Fruit fly (Drosophila melanogaster): Measurements from ENCODE around the gene Atg4b.
A peak's percentile ranks its signal among the peaks of the same experiment; 100 is the strongest.

Gene Atg4b

DNA sequence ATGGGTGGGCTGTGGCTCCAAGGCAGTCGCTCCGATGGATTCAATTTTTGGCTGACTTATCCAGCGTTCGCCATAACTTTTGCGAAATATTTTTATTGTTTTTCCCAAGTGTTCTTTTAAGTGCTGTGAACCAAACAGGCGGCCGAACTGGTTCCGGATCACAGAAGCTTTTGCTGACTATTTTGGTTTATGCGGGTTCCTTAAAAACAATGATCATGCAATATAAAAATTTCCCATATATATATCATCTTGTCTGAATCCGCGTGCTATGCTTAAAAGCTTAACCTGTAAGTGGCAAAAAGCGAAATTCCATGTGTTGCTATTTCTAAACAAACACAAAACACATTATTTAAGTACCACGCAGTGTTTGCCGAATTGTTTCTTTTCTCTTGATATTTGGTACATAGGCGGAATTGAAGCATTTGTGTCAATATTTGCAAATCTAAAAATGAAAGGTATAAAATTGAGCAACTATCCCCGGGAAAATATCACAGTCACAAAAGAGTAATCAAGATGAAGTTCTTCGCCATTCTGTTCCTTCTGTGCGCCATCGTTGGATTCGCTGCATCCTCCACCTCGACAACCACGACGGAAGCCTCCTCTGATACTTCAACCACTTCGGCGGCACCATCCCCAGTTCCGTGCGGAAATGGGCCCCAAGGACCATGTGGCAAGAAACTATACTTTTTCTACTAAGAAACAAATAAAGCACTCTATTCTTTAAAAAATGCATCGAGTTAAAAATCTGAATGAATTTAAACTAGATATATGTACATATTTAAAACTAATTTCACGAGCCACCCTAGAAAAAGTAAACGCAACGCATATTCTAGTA, 36.6 kb downstream of the Atg4b start, which contains the start of the genes CG6276 and CG44040:
CG6276 (minus strand) TSS at position 158 of the 835 bp plus-strand sequence.
CG44040 (plus strand) TSS at position 467 of the 835 bp plus-strand sequence.
- peak; percentile 4 for TF ChIP-seq CG17801 (GFP tag; optimal IDR thresholded peaks at IDR 0.05; ENCODE audit: partially characterized antibody)

DNA sequence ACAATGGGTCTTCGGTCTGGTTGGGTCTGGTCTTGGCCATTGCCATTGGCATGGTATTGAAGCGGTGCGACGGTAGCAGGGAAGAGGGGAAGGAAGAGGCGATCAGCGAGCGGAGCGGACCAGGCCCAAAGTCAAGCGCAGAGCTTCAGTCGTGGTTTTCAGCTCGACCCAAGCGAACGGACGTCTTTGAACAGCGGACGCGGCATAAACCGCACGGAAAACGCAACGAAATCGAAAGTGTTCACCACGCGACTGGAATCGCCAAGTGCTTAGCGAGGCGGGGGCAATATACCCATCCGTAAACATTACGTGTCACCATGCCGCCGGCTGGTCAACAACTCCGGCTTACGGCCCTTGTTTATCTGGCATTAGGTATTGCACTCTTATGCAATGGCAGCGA, 40.4 kb downstream of the Atg4b start, which contains the start of gene CG14866:
CG14866 (plus strand) TSS at position 146 of the 400 bp plus-strand sequence.
- TF ChIP-seq CG17801 (GFP tag; optimal IDR thresholded peaks at IDR 0.05; ENCODE audit: partially characterized antibody), result no peak

DNA sequence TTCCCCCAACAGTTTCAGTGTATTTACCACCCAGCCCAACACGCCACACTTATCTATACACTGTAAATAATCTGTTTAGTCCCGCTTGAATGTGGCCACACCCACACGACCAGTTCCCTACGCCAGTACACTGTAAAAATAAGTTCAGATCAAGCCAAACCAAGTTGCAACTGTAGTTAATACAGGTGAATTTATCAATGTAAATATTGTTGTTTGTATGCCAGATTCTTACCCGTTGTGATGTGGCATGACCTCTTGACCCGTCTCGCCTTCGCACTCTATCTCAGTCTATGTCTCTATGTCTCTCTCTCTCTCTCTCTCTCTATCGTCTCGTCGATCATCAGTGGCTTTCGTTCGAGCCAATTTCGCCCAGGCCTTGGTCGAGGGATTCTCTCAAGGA, 42.9 kb downstream of the Atg4b start:
- TF ChIP-seq CG17801 (GFP tag; optimal IDR thresholded peaks at IDR 0.05; ENCODE audit: partially characterized antibody), result no peak

DNA sequence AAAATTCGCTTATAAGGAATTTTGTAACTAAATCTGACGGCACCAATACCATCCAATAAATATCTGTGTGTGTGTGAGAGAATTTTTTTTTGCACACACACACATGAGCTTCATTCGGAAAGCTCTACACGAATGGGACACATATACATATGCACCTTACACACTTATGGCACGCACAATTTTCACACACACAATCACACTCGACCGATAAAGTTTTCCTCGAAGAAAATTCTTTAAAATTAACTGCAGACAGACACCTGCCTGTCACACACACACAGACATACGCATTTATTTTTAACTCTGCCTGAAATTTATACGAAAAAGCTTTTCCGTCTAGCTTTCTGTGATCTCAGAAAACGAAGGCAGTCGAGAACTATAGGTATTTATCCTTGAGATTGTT, 46.0 kb downstream of the Atg4b start:
- no peak for TF ChIP-seq CG17801 (GFP tag; optimal IDR thresholded peaks at IDR 0.05; ENCODE audit: partially characterized antibody)

DNA sequence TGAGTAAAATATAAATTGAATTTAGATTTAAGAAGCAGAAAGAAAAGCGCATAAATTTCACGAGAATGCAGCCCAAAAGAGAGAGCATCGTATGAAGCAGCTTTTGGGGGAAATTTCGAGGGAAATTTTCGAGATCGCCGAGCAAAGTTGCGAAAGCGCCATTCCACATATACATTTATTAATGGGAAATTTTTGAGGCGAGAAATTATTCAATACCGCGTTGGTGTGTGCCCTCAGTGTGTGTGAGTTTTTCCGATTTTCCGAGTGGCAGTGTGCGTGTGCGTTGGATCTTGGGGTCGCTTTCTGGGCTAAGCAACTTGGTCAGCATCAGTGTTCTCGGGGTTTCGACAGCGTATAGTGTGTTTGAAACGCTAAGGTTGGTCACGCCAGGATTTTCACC, 46.8 kb downstream of the Atg4b start, which contains the start of gene Tm2:
Tm2 (plus strand) TSS at position 270 of the 400 bp plus-strand sequence.
- TF ChIP-seq CG17801 (GFP tag; optimal IDR thresholded peaks at IDR 0.05; ENCODE audit: partially characterized antibody), result no peak

DNA sequence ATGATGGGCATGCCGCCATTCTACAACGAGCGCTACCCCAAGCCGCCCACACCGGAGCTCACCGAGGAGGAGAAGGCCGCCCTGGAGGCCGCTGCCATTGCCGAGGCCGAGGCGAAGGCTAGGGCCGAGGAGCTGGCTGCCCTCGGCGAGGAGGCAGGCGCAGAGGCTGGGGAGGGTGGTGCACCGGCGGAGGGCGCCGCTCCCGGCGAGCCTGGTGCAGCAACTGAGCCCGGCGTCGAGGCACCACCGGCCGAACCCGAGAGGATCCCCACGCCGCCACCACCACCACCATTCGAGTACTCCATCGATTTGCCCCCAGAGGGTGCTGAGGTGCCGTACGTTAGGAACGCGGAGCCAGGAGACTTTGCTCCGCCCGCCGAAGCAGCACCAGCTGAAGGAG, 51.5 kb downstream of the Atg4b start:
- no peak for TF ChIP-seq CG17801 (GFP tag; optimal IDR thresholded peaks at IDR 0.05; ENCODE audit: partially characterized antibody)
